Fruit fly (Drosophila melanogaster): Measurements from ENCODE around the gene wgn.
A peak's percentile ranks its signal among the peaks of the same experiment; 100 is the strongest.

Gene wgn

dm6 chrX:18635118-18635552 is 427 bp upstream of the wgn start (continued):
- TF ChIP-seq lbe (GFP tag; optimal IDR thresholded peaks at IDR 0.05) (no peak), pita (GFP tag; optimal IDR thresholded peaks at IDR 0.05) (peak; percentile 44), Xbp1 (GFP tag; optimal IDR thresholded peaks at IDR 0.05) (peak; percentile 68), Hmr (GFP tag; optimal IDR thresholded peaks at IDR 0.05) (peak; percentile 49), CG30403 (GFP tag; optimal IDR thresholded peaks at IDR 0.05) (peak; percentile 58), ken (GFP tag; IDR thresholded peaks at IDR 0.05) (no peak), nmo (GFP tag; optimal IDR thresholded peaks at IDR 0.05) (peak; percentile 27), Sox102F (GFP tag; optimal IDR thresholded peaks at IDR 0.05) (peak; percentile 39), dysf (GFP tag; IDR thresholded peaks at IDR 0.05) (peak; percentile 33; the same call in 1 of the 3 replicates), insv (GFP tag; optimal IDR thresholded peaks at IDR 0.05) (peak in 1 of 2 experiments; percentile 91), CG7357 (GFP tag; IDR thresholded peaks at IDR 0.05) (no peak), mam (GFP tag; optimal IDR thresholded peaks at IDR 0.05) (peak; percentile 58), CG18262 (tag; optimal IDR thresholded peaks at IDR 0.05) (peak; percentile 13), Dek (tag; optimal IDR thresholded peaks at IDR 0.05) (peak; percentile 28), disco-r (GFP tag; optimal IDR thresholded peaks at IDR 0.05) (no peak), sug (tag; optimal IDR thresholded peaks at IDR 0.05) (peak; percentile 31), unc-4 (GFP tag; IDR thresholded peaks at IDR 0.05; ENCODE audit: partially characterized antibody) (peak; percentile 71; the same call in 1 of the 2 replicates), CG12299 (tag; optimal IDR thresholded peaks at IDR 0.05) (no peak), CG2120 (GFP tag; optimal IDR thresholded peaks at IDR 0.05) (peak; percentile 48), CG8089 (GFP tag; optimal IDR thresholded peaks at IDR 0.05) (peak; percentile 22), HLH4C (GFP tag; IDR thresholded peaks at IDR 0.05; ENCODE audit: partially characterized antibody) (peak; percentile 58; the same call in 1 of the 3 replicates), Sry-δ (GFP tag; optimal IDR thresholded peaks at IDR 0.05) (peak; percentile 55), CG1602 (GFP tag; optimal IDR thresholded peaks at IDR 0.05) (peak; percentile 13), Camta (GFP tag; optimal IDR thresholded peaks at IDR 0.05) (peak; percentile 30), CG1529 (GFP tag; optimal IDR thresholded peaks at IDR 0.05) (no peak), CG15011 (GFP tag; optimal IDR thresholded peaks at IDR 0.05) (no peak), nom (GFP tag; optimal IDR thresholded peaks at IDR 0.05) (no peak), CG2199 (GFP tag; IDR thresholded peaks at IDR 0.05) (peak; percentile 46; the same call in 1 of the 3 replicates), CG9876 (GFP tag; optimal IDR thresholded peaks at IDR 0.05) (peak; percentile 21), shn (GFP tag; optimal IDR thresholded peaks at IDR 0.05) (peak; percentile 33), Side (GFP tag; optimal IDR thresholded peaks at IDR 0.05) (peak; percentile 47), ftz-f1 (GFP tag; optimal IDR thresholded peaks at IDR 0.05) (no peak), CG9215 (GFP tag; IDR thresholded peaks at IDR 0.05) (no peak), CG17829 (tag; optimal IDR thresholded peaks at IDR 0.05) (peak; percentile 47), NFAT (GFP tag; IDR thresholded peaks at IDR 0.05) (peak; percentile 48; the same call in 1 of the 2 replicates), inv (GFP tag; IDR thresholded peaks at IDR 0.05; ENCODE audit: partially characterized antibody) (peak; percentile 55; the same call in 1 of the 2 replicates), CG9727 (GFP tag; optimal IDR thresholded peaks at IDR 0.05) (peak; percentile 17), grau (tag; optimal IDR thresholded peaks at IDR 0.05) (peak; percentile 47), ash1 (GFP tag; optimal IDR thresholded peaks at IDR 0.05) (no peak), Dip2 (GFP tag; IDR thresholded peaks at IDR 0.05) (peak; percentile 98), CG11695 (GFP tag; IDR thresholded peaks at IDR 0.05) (no peak), lilli (GFP tag; optimal IDR thresholded peaks at IDR 0.05) (peak; percentile 47), bab2 (GFP tag; optimal IDR thresholded peaks at IDR 0.05) (peak; percentile 25), Atf-2 (GFP tag; optimal IDR thresholded peaks at IDR 0.05) (peak; percentile 21), Chrac-16 (GFP tag; optimal IDR thresholded peaks at IDR 0.05) (peak; percentile 57), CG7839 (tag; optimal IDR thresholded peaks at IDR 0.05) (peak; percentile 36), CG10147 (GFP tag; optimal IDR thresholded peaks at IDR 0.05) (no peak), CG1832 (GFP tag; optimal IDR thresholded peaks at IDR 0.05) (no peak), Dll (GFP tag; IDR thresholded peaks at IDR 0.05; ENCODE audit: partially characterized antibody) (peak; percentile 85; the same call in 3 of the 4 replicates), nerfin-2 (GFP tag; IDR thresholded peaks at IDR 0.05; ENCODE audit: partially characterized antibody) (peak; percentile 7; the same call in 1 of the 2 replicates)
